Fruit fly (Drosophila melanogaster): ENCODE measurements around the gene flfl.

DNA sequence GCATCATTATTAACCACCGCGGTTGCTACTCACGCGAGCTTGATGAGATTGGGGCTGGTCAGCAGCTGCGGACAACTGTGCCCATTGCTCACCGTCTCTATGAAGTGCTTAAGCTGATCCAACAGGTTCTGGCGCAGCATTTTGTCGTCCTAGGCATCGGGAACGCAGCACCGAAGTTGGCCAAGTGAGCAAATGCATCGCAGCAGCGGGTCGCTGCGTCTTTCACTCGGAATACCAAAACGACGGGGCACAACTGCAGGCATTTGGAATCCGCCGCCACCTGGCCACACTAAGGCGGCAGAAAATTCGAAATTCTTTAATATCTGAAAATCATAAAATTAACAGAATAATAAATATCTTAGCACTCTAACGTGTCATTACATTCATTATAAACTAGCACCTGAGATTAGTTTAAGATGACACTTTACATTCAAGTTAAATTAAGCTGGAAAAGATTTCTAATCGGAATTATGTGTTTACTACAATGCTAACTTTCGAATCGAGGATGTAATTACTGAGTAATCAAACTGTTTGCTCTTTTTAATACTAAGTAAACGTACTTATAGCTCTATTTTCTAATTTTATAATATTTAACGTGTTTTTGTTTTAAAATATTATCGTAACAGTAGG lies 612 bp upstream of the flfl start:
- TF ChIP-seq CTCF (optimal IDR thresholded peaks at IDR 0.05) (no peak), CG8478 (optimal IDR thresholded peaks at IDR 0.05) (no peak)
